Worm (Caenorhabditis elegans) whole organism, young adult: ENCODE data around the gene otub-1.

Source experiments
- D2030.7 ChIP-seq: fragments of 200-800 bp; sonication (Bioruptor generic); IDR thresholded peaks from 2 replicates; pipeline ENCODE4 v1.3.6; 2022; ENCODE audit warnings: missing genetic modification reagents, missing genetic modification characterization, missing compliant biosample characterization
- ceh-27 ChIP-seq: fragments of 200-800 bp; sonication (Bioruptor generic); optimal IDR thresholded peaks from 2 replicates; lab custom pipeline; 2018; ENCODE audit warnings: mild to moderate bottlenecking, missing genetic modification characterization, moderate library complexity, missing compliant biosample characterization
- egl-18 ChIP-seq: fragments of 200-800 bp; sonication (Bioruptor generic); IDR thresholded peaks from 2 replicates; pipeline ENCODE4 v1.3.6; 2022; ENCODE audit warnings: missing genetic modification reagents, missing genetic modification characterization, missing compliant biosample characterization
- madf-8 ChIP-seq: fragments of 200-800 bp; sonication (Bioruptor generic); conservative IDR thresholded peaks from 2 replicates; pipeline ENCODE4 v1.3.6; 2022; ENCODE audit warnings: missing genetic modification reagents, missing genetic modification characterization, missing compliant biosample characterization
- unc-62 ChIP-seq: fragments of 150-350 bp; optimal IDR thresholded peaks from 2 replicates; lab custom pipeline; 2014; ENCODE audit warnings: missing biosample characterization, missing genetic modification reagents, missing genetic modification characterization
- ztf-26 ChIP-seq: sonication (generic microtip); optimal IDR thresholded peaks from 2 replicates; lab custom pipeline; 2017; ENCODE audit warnings: missing genetic modification characterization, missing compliant biosample characterization

DNA sequence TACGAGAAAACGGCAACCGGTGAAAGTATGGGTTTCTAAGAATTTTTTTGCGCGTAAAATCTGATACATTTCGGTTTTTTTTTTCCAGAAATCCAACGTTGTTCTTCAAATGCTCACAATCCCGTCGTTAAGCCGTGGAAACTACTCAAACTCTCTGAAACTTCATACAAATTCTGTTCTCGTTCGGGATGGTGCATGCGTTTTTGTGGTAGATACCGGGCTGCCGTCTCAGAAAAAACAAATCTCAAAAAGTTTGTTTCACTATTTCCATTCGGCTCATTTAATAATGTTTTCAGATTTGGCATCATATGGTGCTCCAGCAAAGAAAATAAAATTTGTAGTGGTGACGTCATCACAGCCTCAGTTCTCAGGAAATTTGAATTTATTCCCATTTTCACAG, 11.4 kb upstream of the otub-1 start:
- TF ChIP-seq madf-8 (GFP tag; lab: Robert Waterston, UW) = no peak
- no peak for TF ChIP-seq D2030.7
- no peak for TF ChIP-seq egl-18
- TF ChIP-seq ztf-26 (tag; lab: Kevin White, UChicago) = no peak
- no peak for TF ChIP-seq unc-62 (GFP tag; lab: Kevin White, UChicago)
- TF ChIP-seq ceh-27 (GFP tag; lab: Kevin White, UChicago) = no peak
